Worm (Caenorhabditis elegans) whole organism, L2 larva: ENCODE measurements around the gene F28H7.7.

Source experiments
- aly-2 ChIP-seq: fragments of 150-350 bp; optimal IDR thresholded peaks from 2 replicates; lab custom pipeline; 2014; ENCODE audit warnings: missing biosample characterization, missing genetic modification characterization
- blmp-1 ChIP-seq: sonication (generic microtip); optimal IDR thresholded peaks from 2 replicates; lab custom pipeline; 2017; ENCODE audit warnings: missing genetic modification characterization, mild to moderate bottlenecking, missing compliant biosample characterization, antibody characterized with exemption, moderate library complexity; ENCODE audit not compliant: insufficient read depth
- ceh-82 ChIP-seq: fragments of 150-350 bp; optimal IDR thresholded peaks from 2 replicates; lab custom pipeline; 2014; ENCODE audit warnings: missing biosample characterization, missing genetic modification characterization
- mdl-1 ChIP-seq, 2 experiments: fragments of 150-350 bp in 1 of 2; sonication (generic microtip) in 1 of 2; optimal IDR thresholded peaks; 2 replicates each; lab custom pipeline; 2017; ENCODE audit warnings: missing biosample characterization in 2 of 2, missing genetic modification characterization in 2 of 2
- nhr-10 ChIP-seq: sonication (generic microtip); optimal IDR thresholded peaks from 2 replicates; lab custom pipeline; 2017; ENCODE audit warnings: missing biosample characterization, missing genetic modification characterization
- nhr-11 ChIP-seq: fragments of 150-350 bp; optimal IDR thresholded peaks from 2 replicates; lab custom pipeline; 2014; ENCODE audit warnings: missing biosample characterization, missing genetic modification characterization
- nhr-25 ChIP-seq: fragments of 150-350 bp; sonication (generic microtip); optimal IDR thresholded peaks from 3 replicates; lab custom pipeline; 2014; ENCODE audit warnings: missing biosample characterization, missing genetic modification characterization
- snpc-4 ChIP-seq: fragments of 150-350 bp; optimal IDR thresholded peaks from 2 replicates; lab custom pipeline; 2014; ENCODE audit warnings: missing biosample characterization, missing genetic modification characterization
- unc-39 ChIP-seq: fragments of 150-350 bp; optimal IDR thresholded peaks from 2 replicates; lab custom pipeline; 2014; ENCODE audit warnings: missing biosample characterization, missing genetic modification characterization

DNA sequence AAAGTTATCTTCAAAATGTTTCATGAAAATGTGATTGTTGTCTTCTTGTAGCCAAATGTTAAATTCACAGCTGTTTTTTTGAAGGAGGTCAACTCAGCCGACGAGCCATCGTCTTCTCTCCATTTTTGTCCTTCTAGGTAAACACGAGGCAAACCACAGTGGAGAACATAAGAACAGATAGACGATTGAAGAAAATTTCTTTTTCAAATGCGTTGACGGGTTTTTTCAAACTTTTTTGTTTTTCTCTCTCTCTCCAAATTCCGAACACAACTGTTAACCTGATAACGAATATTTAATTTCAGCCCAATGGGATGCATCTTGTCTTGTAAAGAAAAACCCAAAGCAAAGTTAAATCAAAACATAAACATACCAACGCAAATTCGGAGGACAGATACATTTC, 41.5 kb upstream of the F28H7.7 start, which contains the start of gene D1054.19:
- no peak for TF ChIP-seq nhr-11
- no peak for TF ChIP-seq aly-2 (tag; lab: Kevin White, UChicago)
- TF ChIP-seq blmp-1, result no peak
- no peak for TF ChIP-seq mdl-1 (tag; optimal IDR thresholded peaks at IDR 0.05; lab: Kevin White, UChicago)
- no peak for TF ChIP-seq unc-39 (tag; lab: Kevin White, UChicago)
- no peak for TF ChIP-seq snpc-4 (tag; lab: Kevin White, UChicago)
- TF ChIP-seq nhr-25 (tag; lab: Kevin White, UChicago), result no peak
- TF ChIP-seq nhr-10 (tag; lab: Kevin White, UChicago), result no peak
- no peak for TF ChIP-seq ceh-82
